Fruit fly (Drosophila melanogaster) whole organism: ENCODE measurements around the gene Sfp24Ba.

Source experiments
- Dll ChIP-seq: fragments of >200 bp; optimal IDR thresholded peaks from 2 replicates; lab custom pipeline; 2017
- pan ChIP-seq: fragments of >200 bp; optimal IDR thresholded peaks from 2 replicates; lab custom pipeline; 2017
- psq ChIP-seq: fragments of >200 bp; optimal IDR thresholded peaks from 2 replicates; lab custom pipeline; 2017

dm6 chr2L:3639924-3640323 is 28.4 kb downstream of the Sfp24Ba start:
- TF ChIP-seq psq (lab: Kevin White, UChicago): no peak
- no peak for TF ChIP-seq pan
- TF ChIP-seq Dll (lab: Kevin White, UChicago): no peak
